Worm (Caenorhabditis elegans) whole organism, L4 larva: Measurements from ENCODE around the gene K08D10.10.
"Not testable (repeated sequence)": the region's sequence is repeated elsewhere in the genome, so short reads cannot be mapped to it uniquely, and the experiment has no call there.

ENCODE experiments used
- ama-1 ChIP-seq: fragments of 150-350 bp; optimal IDR thresholded peaks from 2 replicates; lab custom pipeline; 2014; ENCODE audit warnings: inconsistent platforms, mixed read lengths
- ces-1 ChIP-seq: fragments of 150-350 bp; sonication (generic microtip); optimal IDR thresholded peaks from 4 replicates; lab custom pipeline; 2014; ENCODE audit warnings: missing biosample characterization, missing genetic modification reagents, missing genetic modification characterization
- daf-19 ChIP-seq: fragments of 200-800 bp; sonication (Bioruptor generic); conservative IDR thresholded peaks from 2 replicates; pipeline ENCODE4 v1.3.6; 2022; ENCODE audit warnings: missing genetic modification characterization, missing compliant biosample characterization
- dpl-1 ChIP-seq: fragments of 150-350 bp; optimal IDR thresholded peaks from 2 replicates; lab custom pipeline; 2014; ENCODE audit warnings: missing biosample characterization, missing genetic modification reagents, missing genetic modification characterization
- nhr-77 ChIP-seq: fragments of 150-350 bp; optimal IDR thresholded peaks from 2 replicates; lab custom pipeline; 2014; ENCODE audit warnings: missing biosample characterization, missing genetic modification characterization
- pha-4 ChIP-seq, 2 experiments: fragments of 150-350 bp in 1 of 2; fragments of 200-800 bp in 1 of 2; sonication (Bioruptor generic) in 1 of 2; IDR thresholded peaks in 1 of 2; optimal IDR thresholded peaks in 1 of 2; 2 replicates each; pipeline versions ENCODE4 v1.3.6 to Lab custom; 2014 to 2022; ENCODE audit warnings: missing genetic modification characterization in 2 of 2, missing genetic modification reagents in 2 of 2, missing biosample characterization in 1 of 2, missing compliant biosample characterization in 1 of 2
- set-16 ChIP-seq: fragments of 200-800 bp; sonication (Bioruptor generic); IDR thresholded peaks from 2 replicates; pipeline ENCODE4 v1.3.6; 2022; ENCODE audit warnings: missing genetic modification reagents, missing genetic modification characterization, missing compliant biosample characterization
- snpc-4 ChIP-seq: fragments of 150-350 bp; optimal IDR thresholded peaks from 2 replicates; lab custom pipeline; 2014; ENCODE audit warnings: missing biosample characterization, missing genetic modification characterization
- spr-1 ChIP-seq: sonication (generic microtip); optimal IDR thresholded peaks from 2 replicates; lab custom pipeline; 2016; ENCODE audit warnings: mild to moderate bottlenecking, missing genetic modification characterization, missing compliant biosample characterization
- vab-7 ChIP-seq: fragments of 200-800 bp; sonication (Bioruptor generic); IDR thresholded peaks from 2 replicates; pipeline ENCODE4 v1.3.6; 2022; ENCODE audit warnings: missing genetic modification reagents, missing genetic modification characterization, missing compliant biosample characterization
- ztf-11 ChIP-seq: fragments of 150-350 bp; optimal IDR thresholded peaks from 2 replicates; lab custom pipeline; 2014; ENCODE audit warnings: missing biosample characterization, missing genetic modification characterization
- ztf-7 ChIP-seq: fragments of 150-350 bp; optimal IDR thresholded peaks from 2 replicates; lab custom pipeline; 2014; ENCODE audit warnings: missing biosample characterization, missing genetic modification characterization

DNA sequence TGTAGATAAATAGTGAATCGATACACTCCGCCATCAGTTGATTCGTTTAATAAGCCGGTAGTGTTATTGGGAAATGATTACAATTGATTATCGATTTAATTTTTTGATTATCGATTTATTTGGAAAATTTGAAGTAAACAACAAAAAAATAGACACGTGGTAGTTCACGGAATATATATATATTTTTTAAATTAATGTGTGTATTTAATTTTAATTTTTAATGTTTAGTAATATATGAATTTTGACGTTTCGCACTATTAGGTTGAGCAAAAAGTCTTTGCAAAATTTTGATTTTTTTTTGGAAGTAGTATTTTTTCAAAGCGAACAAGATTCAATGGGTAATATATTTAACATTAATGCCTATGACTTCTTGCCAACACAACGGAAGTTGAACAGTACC lies 9.0 kb upstream of the K08D10.10 start, which contains the start of gene F49F1.12:
- TF ChIP-seq set-16 (GFP tag; lab: Robert Waterston, UW); snpc-4 (tag; lab: Kevin White, UChicago); spr-1 (tag; lab: Kevin White, UChicago); ama-1 (lab: Kevin White, UChicago); dpl-1 (GFP tag; lab: Kevin White, UChicago); ztf-11 (tag; lab: Kevin White, UChicago); vab-7 (GFP tag; lab: Robert Waterston, UW); ces-1; ztf-7 (tag; lab: Kevin White, UChicago); daf-19 (GFP tag; lab: Robert Waterston, UW); nhr-77 (tag; lab: Kevin White, UChicago); pha-4 (GFP tag; IDR thresholded peaks at IDR 0.05; lab: Robert Waterston, UW); pha-4 (tag; optimal IDR thresholded peaks at IDR 0.05; lab: Kevin White, UChicago): not testable (repeated sequence)
